Worm (Caenorhabditis elegans) whole organism, L1 larva: ENCODE results near the gene srh-71.

Source experiments
- C04F5.9 ChIP-seq: sonication (generic microtip); optimal IDR thresholded peaks from 2 replicates; lab custom pipeline; 2016; ENCODE audit warnings: missing genetic modification characterization, missing compliant biosample characterization
- C16A3.4 ChIP-seq: fragments of 150-350 bp; optimal IDR thresholded peaks from 2 replicates; lab custom pipeline; 2014; ENCODE audit warnings: missing biosample characterization, missing genetic modification characterization
- F16B12.6 ChIP-seq: fragments of 150-350 bp; optimal IDR thresholded peaks from 2 replicates; lab custom pipeline; 2014; ENCODE audit warnings: missing biosample characterization, missing genetic modification characterization
- alr-1 ChIP-seq: fragments of 200-800 bp; sonication (Bioruptor generic); optimal IDR thresholded peaks from 2 replicates; lab custom pipeline; 2018; ENCODE audit warnings: borderline replicate concordance, mild to moderate bottlenecking, missing genetic modification characterization, missing compliant biosample characterization
- ama-1 ChIP-seq: fragments of 150-350 bp; optimal IDR thresholded peaks from 2 replicates; lab custom pipeline; 2014
- ceh-63 ChIP-seq: fragments of 200-800 bp; sonication (Bioruptor generic); optimal IDR thresholded peaks from 2 replicates; lab custom pipeline; 2018; ENCODE audit warnings: mild to moderate bottlenecking, missing genetic modification characterization, missing compliant biosample characterization
- ceh-82 ChIP-seq, 3 experiments: fragments of 150-350 bp in 1 of 3; sonication (generic microtip) in 2 of 3; optimal IDR thresholded peaks; 2 replicates each; lab custom pipeline; 2014 to 2017; ENCODE audit warnings: missing biosample characterization in 3 of 3, missing genetic modification characterization in 3 of 3
- ceh-90 ChIP-seq: sonication (generic microtip); optimal IDR thresholded peaks from 2 replicates; lab custom pipeline; 2016; ENCODE audit warnings: missing genetic modification characterization, missing compliant biosample characterization
- dsc-1 ChIP-seq: sonication (generic microtip); optimal IDR thresholded peaks from 2 replicates; lab custom pipeline; 2016; ENCODE audit warnings: mild to moderate bottlenecking, missing genetic modification characterization, missing compliant biosample characterization
- efl-3 ChIP-seq: fragments of 200-800 bp; sonication (Bioruptor generic); optimal IDR thresholded peaks from 2 replicates; lab custom pipeline; 2018; ENCODE audit warnings: mild to moderate bottlenecking, missing genetic modification characterization, missing compliant biosample characterization
- egl-13 ChIP-seq: sonication (generic microtip); optimal IDR thresholded peaks from 2 replicates; lab custom pipeline; 2016; ENCODE audit warnings: missing genotype, missing genetic modification reagents, missing genetic modification characterization, missing compliant biosample characterization
- egl-27 ChIP-seq, 2 experiments: fragments of 150-350 bp in 1 of 2; sonication (generic microtip); optimal IDR thresholded peaks; 3 replicates each; lab custom pipeline; 2017 to 2018; ENCODE audit warnings: missing biosample characterization in 2 of 2, missing genetic modification characterization in 2 of 2, missing genetic modification reagents in 2 of 2
- elt-2 ChIP-seq: sonication (generic microtip); optimal IDR thresholded peaks from 2 replicates; lab custom pipeline; 2016; ENCODE audit warnings: missing genetic modification characterization, mild to moderate bottlenecking, inconsistent platforms, missing compliant biosample characterization, missing genetic modification reagents
- elt-3 ChIP-seq, 6 experiments: fragments of 150-350 bp in 1 of 6; sonication (generic microtip); optimal IDR thresholded peaks; 2 replicates each; lab custom pipeline; 2017 to 2018; ENCODE audit warnings: missing biosample characterization in 6 of 6, missing genetic modification characterization in 6 of 6, inconsistent platforms in 1 of 6
- fkh-10 ChIP-seq: sonication (generic microtip); optimal IDR thresholded peaks from 2 replicates; lab custom pipeline; 2017; ENCODE audit warnings: missing biosample characterization, missing genetic modification reagents, missing genetic modification characterization
- fkh-4 ChIP-seq: sonication (generic microtip); optimal IDR thresholded peaks from 2 replicates; lab custom pipeline; 2016; ENCODE audit warnings: missing compliant biosample characterization, missing genetic modification characterization, borderline replicate concordance
- fos-1 ChIP-seq: fragments of 150-350 bp; optimal IDR thresholded peaks from 2 replicates; lab custom pipeline; 2014; ENCODE audit warnings: missing biosample characterization, missing genetic modification characterization
- irx-1 ChIP-seq: sonication (generic microtip); optimal IDR thresholded peaks from 2 replicates; lab custom pipeline; 2016; ENCODE audit warnings: missing genetic modification characterization, missing compliant biosample characterization
- lin-14 ChIP-seq: fragments of 200-800 bp; sonication (Bioruptor generic); optimal IDR thresholded peaks from 2 replicates; lab custom pipeline; 2018; ENCODE audit warnings: mild to moderate bottlenecking, missing genetic modification characterization, moderate library complexity, missing compliant biosample characterization
- lir-3 ChIP-seq: sonication (generic microtip); optimal IDR thresholded peaks from 2 replicates; lab custom pipeline; 2016; ENCODE audit warnings: mild to moderate bottlenecking, missing genetic modification characterization, moderate library complexity, missing compliant biosample characterization; ENCODE audit not compliant: poor library complexity
- mdl-1 ChIP-seq, 2 experiments: fragments of 150-350 bp; optimal IDR thresholded peaks; 2 replicates each; lab custom pipeline; 2014 to 2017; ENCODE audit warnings: missing biosample characterization in 2 of 2, missing genetic modification characterization in 2 of 2, inconsistent platforms in 1 of 2
- mep-1 ChIP-seq: fragments of 150-350 bp; optimal IDR thresholded peaks from 2 replicates; lab custom pipeline; 2014; ENCODE audit warnings: missing biosample characterization, missing genetic modification characterization
- nhr-19 ChIP-seq: fragments of 200-800 bp; sonication (Bioruptor generic); conservative IDR thresholded peaks from 2 replicates; pipeline ENCODE4 v1.3.6; 2022; ENCODE audit warnings: missing genetic modification characterization, missing compliant biosample characterization
- nhr-28 ChIP-seq: fragments of 150-350 bp; optimal IDR thresholded peaks from 2 replicates; lab custom pipeline; 2014; ENCODE audit warnings: missing biosample characterization, missing genetic modification characterization
- nhr-47 ChIP-seq: sonication (generic microtip); optimal IDR thresholded peaks from 2 replicates; lab custom pipeline; 2016; ENCODE audit warnings: mild to moderate bottlenecking, missing genetic modification characterization, moderate library complexity, missing compliant biosample characterization
- nhr-76 ChIP-seq: sonication (generic microtip); optimal IDR thresholded peaks from 2 replicates; lab custom pipeline; 2017; ENCODE audit warnings: missing biosample characterization, missing genetic modification characterization
- nhr-77 ChIP-seq: fragments of 150-350 bp; optimal IDR thresholded peaks from 2 replicates; lab custom pipeline; 2014; ENCODE audit warnings: missing biosample characterization, missing genetic modification characterization
- nhr-85 ChIP-seq: sonication (generic microtip); peaks from one replicate; lab custom pipeline; 2016; ENCODE audit warnings: missing genetic modification characterization, inconsistent platforms, missing compliant biosample characterization
- pag-3 ChIP-seq: sonication (generic microtip); optimal IDR thresholded peaks from 2 replicates; lab custom pipeline; 2017; ENCODE audit warnings: missing genetic modification characterization, mild to moderate bottlenecking, missing compliant biosample characterization, antibody characterized with exemption, borderline replicate concordance; ENCODE audit not compliant: insufficient read depth
- pax-3 ChIP-seq: fragments of 200-800 bp; sonication (Bioruptor generic); optimal IDR thresholded peaks from 2 replicates; lab custom pipeline; 2018; ENCODE audit warnings: mild to moderate bottlenecking, missing genetic modification characterization, moderate library complexity, missing compliant biosample characterization
- pqm-1 ChIP-seq: sonication (generic microtip); optimal IDR thresholded peaks from 3 replicates; lab custom pipeline; 2017; ENCODE audit warnings: missing biosample characterization, missing genetic modification characterization
- skn-1 ChIP-seq: fragments of 150-350 bp; optimal IDR thresholded peaks from 2 replicates; lab custom pipeline; 2014; ENCODE audit warnings: missing biosample characterization, missing genetic modification characterization
- snu-23 ChIP-seq: sonication (generic microtip); optimal IDR thresholded peaks from 2 replicates; lab custom pipeline; 2016; ENCODE audit warnings: missing genetic modification characterization, missing compliant biosample characterization
- sox-4 ChIP-seq: sonication (generic microtip); optimal IDR thresholded peaks from 2 replicates; lab custom pipeline; 2016; ENCODE audit warnings: missing genetic modification characterization, missing compliant biosample characterization
- sup-37 ChIP-seq: fragments of 200-800 bp; sonication (Bioruptor generic); optimal IDR thresholded peaks from 2 replicates; lab custom pipeline; 2018; ENCODE audit warnings: mild to moderate bottlenecking, missing genetic modification characterization, missing compliant biosample characterization
- swsn-7 ChIP-seq: sonication (generic microtip); optimal IDR thresholded peaks from 2 replicates; lab custom pipeline; 2016; ENCODE audit warnings: missing genetic modification characterization, missing compliant biosample characterization
- tbx-2 ChIP-seq: sonication (generic microtip); optimal IDR thresholded peaks from 2 replicates; lab custom pipeline; 2016; ENCODE audit warnings: missing genetic modification characterization, missing compliant biosample characterization
- tlp-1 ChIP-seq: fragments of 150-350 bp; optimal IDR thresholded peaks from 2 replicates; lab custom pipeline; 2014; ENCODE audit warnings: missing biosample characterization, missing genetic modification characterization
- unc-130 ChIP-seq: fragments of 150-350 bp; optimal IDR thresholded peaks from 2 replicates; lab custom pipeline; 2017; ENCODE audit warnings: missing biosample characterization, missing genetic modification characterization, inconsistent platforms
- unc-98 ChIP-seq: fragments of 200-800 bp; sonication (Bioruptor generic); IDR thresholded peaks from 2 replicates; pipeline ENCODE4 v1.3.6; 2022; ENCODE audit warnings: missing genetic modification characterization, missing compliant biosample characterization
- zip-4 ChIP-seq: fragments of 200-800 bp; sonication (Bioruptor generic); optimal IDR thresholded peaks from 2 replicates; lab custom pipeline; 2018; ENCODE audit warnings: mild to moderate bottlenecking, missing genetic modification characterization, moderate library complexity, missing compliant biosample characterization
- ztf-4 ChIP-seq: fragments of 150-350 bp; optimal IDR thresholded peaks from 2 replicates; lab custom pipeline; 2014; ENCODE audit warnings: missing biosample characterization, missing genetic modification characterization

Gene srh-71

DNA sequence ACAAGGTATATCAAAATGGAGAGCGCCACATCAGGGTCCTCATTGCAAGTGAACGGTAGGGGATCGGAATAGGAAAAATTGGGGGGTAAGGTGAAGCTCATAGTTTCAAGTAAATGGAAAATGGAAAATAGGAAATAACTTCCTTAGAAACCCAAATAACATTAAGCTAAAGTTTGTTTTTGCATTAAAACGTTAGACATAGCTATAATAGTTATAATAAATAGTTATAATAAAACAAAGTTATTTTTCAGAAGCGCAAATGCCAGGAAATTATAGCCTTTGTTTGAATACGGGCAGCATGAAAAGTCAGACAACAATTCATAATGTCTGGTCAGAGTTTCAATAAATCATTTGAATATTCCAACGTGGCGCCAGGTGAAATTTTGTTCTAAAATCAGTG, 22.8 kb upstream of the srh-71 start, which contains the start of gene srg-24:
Gene srg-24 (minus strand): TSS at position 101 of the 400 bp plus-strand sequence.
- TF ChIP-seq pax-3 (tag; lab: Kevin White, UChicago) = no peak
- TF ChIP-seq sup-37 = no peak
- TF ChIP-seq fos-1 (tag; lab: Kevin White, UChicago) = no peak
- no peak for TF ChIP-seq nhr-85 (tag; lab: Kevin White, UChicago)
- no peak for TF ChIP-seq snu-23
- no peak for TF ChIP-seq nhr-47
- no peak for TF ChIP-seq ztf-4 (tag; lab: Kevin White, UChicago)
- no peak for TF ChIP-seq ama-1 (lab: Kevin White, UChicago)
- no peak for TF ChIP-seq tlp-1 (tag; lab: Kevin White, UChicago)
- TF ChIP-seq mep-1 (tag; lab: Kevin White, UChicago) = no peak
- TF ChIP-seq swsn-7 = no peak
- no peak for TF ChIP-seq lir-3 (tag; lab: Kevin White, UChicago)
- no peak for TF ChIP-seq nhr-19 (GFP tag; lab: Robert Waterston, UW)
- TF ChIP-seq skn-1 (tag; lab: Kevin White, UChicago) = no peak
- TF ChIP-seq C04F5.9 = no peak
- no peak for TF ChIP-seq nhr-77 (tag; lab: Kevin White, UChicago)
- TF ChIP-seq ceh-63 (GFP tag; lab: Kevin White, UChicago) = no peak

DNA sequence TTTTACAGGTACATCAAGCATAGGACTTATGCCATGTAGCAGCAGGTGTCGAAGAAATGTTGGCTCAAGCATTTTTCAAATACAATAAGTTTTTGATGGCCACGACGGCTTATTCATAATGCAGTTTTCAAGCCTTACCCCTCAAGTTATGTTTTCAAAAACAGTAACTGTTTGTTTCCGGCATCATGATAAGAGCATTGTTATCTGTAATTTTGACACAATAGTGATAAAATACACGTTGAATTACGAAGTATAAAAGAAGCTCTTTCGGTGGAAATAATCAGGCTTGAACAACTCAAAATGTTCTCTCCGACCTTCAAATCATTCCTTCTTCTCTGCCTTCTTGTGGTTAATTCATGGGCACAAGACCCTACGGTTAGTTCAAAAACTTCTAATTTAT, 21.3 kb upstream of the srh-71 start, which contains the start of gene clec-121:
Gene clec-121 (plus strand): TSS at position 301 of the 400 bp plus-strand sequence.
- no peak for TF ChIP-seq alr-1 (tag; lab: Kevin White, UChicago)
- no peak for TF ChIP-seq elt-3 (tag; optimal IDR thresholded peaks at IDR 0.05; lab: Kevin White, UChicago)
- TF ChIP-seq egl-27 (tag; optimal IDR thresholded peaks at IDR 0.05; lab: Kevin White, UChicago) = no peak
- no peak for TF ChIP-seq snu-23
- no peak for TF ChIP-seq tbx-2
- no peak for TF ChIP-seq unc-98 (GFP tag; lab: Robert Waterston, UW)
- TF ChIP-seq unc-130 (tag; lab: Kevin White, UChicago) = no peak
- no peak for TF ChIP-seq fkh-10 (GFP tag; lab: Kevin White, UChicago)
- no peak for TF ChIP-seq pag-3
- no peak for TF ChIP-seq mdl-1 (tag; optimal IDR thresholded peaks at IDR 0.05; lab: Kevin White, UChicago)
- TF ChIP-seq fkh-4 = no peak
- TF ChIP-seq C04F5.9 = no peak
- TF ChIP-seq elt-2 (tag; lab: Kevin White, UChicago) = no peak
- TF ChIP-seq pqm-1 = no peak
- no peak for TF ChIP-seq egl-13 (tag; lab: Kevin White, UChicago)
- no peak for TF ChIP-seq C16A3.4
- TF ChIP-seq mep-1 (tag; lab: Kevin White, UChicago) = no peak
- TF ChIP-seq fos-1 (tag; lab: Kevin White, UChicago) = no peak
- TF ChIP-seq nhr-77 (tag; lab: Kevin White, UChicago) = no peak
- no peak for TF ChIP-seq dsc-1 (tag; lab: Kevin White, UChicago)

DNA sequence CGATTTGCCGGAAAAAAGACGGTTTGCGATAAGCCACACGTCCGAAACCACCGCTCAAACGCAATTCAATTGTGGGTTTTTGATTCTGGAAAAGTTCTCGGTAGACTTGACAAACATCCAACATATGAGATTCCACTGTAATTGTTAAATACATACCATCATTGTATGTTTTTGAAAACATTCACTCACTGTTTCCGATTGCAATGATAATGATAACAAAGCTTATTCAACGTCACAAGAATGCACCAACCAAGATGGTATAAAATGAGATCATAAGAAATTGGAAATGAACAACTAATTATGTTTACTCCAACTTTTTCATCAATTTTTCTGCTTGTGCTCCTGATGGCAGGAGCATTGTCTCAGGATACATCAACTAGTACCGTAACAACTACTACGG, 17.5 kb upstream of the srh-71 start, which contains the start of gene clec-122:
Gene clec-122 (plus strand): TSS at position 301 of the 400 bp plus-strand sequence.
- TF ChIP-seq ceh-90 (tag; lab: Kevin White, UChicago) (no peak), fkh-4 (no peak), efl-3 (GFP tag; lab: Kevin White, UChicago) (no peak), zip-4 (no peak), irx-1 (tag; lab: Kevin White, UChicago) (no peak), nhr-85 (tag; lab: Kevin White, UChicago) (no peak), sox-4 (tag; lab: Kevin White, UChicago) (no peak), fos-1 (tag; lab: Kevin White, UChicago) (no peak), snu-23 (no peak), nhr-28 (tag; lab: Kevin White, UChicago) (no peak), ceh-82 (tag; optimal IDR thresholded peaks at IDR 0.05; lab: Kevin White, UChicago) (no peak), nhr-76 (no peak), egl-13 (tag; lab: Kevin White, UChicago) (no peak), lin-14 (GFP tag; lab: Kevin White, UChicago) (no peak), F16B12.6 (tag; lab: Kevin White, UChicago) (no peak)
- TF ChIP-seq, all 84 proteins: peak for 0
